Worm (Caenorhabditis elegans) whole organism, early embryonic: ENCODE measurements around the gene fbxb-3.
"Not testable (repeated sequence)": the region's sequence is repeated elsewhere in the genome, so short reads cannot be mapped to it uniquely, and the experiment has no call there.

Source experiments
- B0310.2 ChIP-seq: sonication (generic microtip); optimal IDR thresholded peaks from 2 replicates; lab custom pipeline; 2016; ENCODE audit warnings: mild to moderate bottlenecking, missing genetic modification characterization, missing compliant biosample characterization
- F13C5.2 ChIP-seq: sonication (generic microtip); optimal IDR thresholded peaks from 2 replicates; lab custom pipeline; 2017; ENCODE audit warnings: mild to moderate bottlenecking, missing genetic modification characterization, inconsistent platforms, missing compliant biosample characterization
- aly-1 ChIP-seq: sonication (generic microtip); optimal IDR thresholded peaks from 2 replicates; lab custom pipeline; 2016; ENCODE audit warnings: missing genetic modification characterization, missing compliant biosample characterization
- ama-1 ChIP-seq: fragments of 150-350 bp; optimal IDR thresholded peaks from 2 replicates; lab custom pipeline; 2014
- ceh-13 ChIP-seq: fragments of 200-800 bp; sonication (Bioruptor generic); optimal IDR thresholded peaks from 2 replicates; lab custom pipeline; 2018; ENCODE audit warnings: mild to moderate bottlenecking, missing genetic modification characterization, missing compliant biosample characterization
- ceh-36 ChIP-seq: sonication (generic microtip); optimal IDR thresholded peaks from 2 replicates; lab custom pipeline; 2016; ENCODE audit warnings: missing genetic modification characterization, inconsistent platforms, missing compliant biosample characterization
- ets-7 ChIP-seq: sonication (generic microtip); optimal IDR thresholded peaks from 2 replicates; lab custom pipeline; 2016; ENCODE audit warnings: missing genotype, missing genetic modification characterization, missing compliant biosample characterization
- flt-1 ChIP-seq: fragments of 200-800 bp; sonication (Bioruptor generic); IDR thresholded peaks from 2 replicates; pipeline ENCODE4 v1.3.6; 2022; ENCODE audit warnings: missing genetic modification characterization, missing compliant biosample characterization
- hmbx-1 ChIP-seq: sonication (generic microtip); optimal IDR thresholded peaks from 2 replicates; lab custom pipeline; 2016; ENCODE audit warnings: mild to moderate bottlenecking, missing genetic modification characterization, missing compliant biosample characterization
- hmg-4 ChIP-seq: fragments of 200-800 bp; sonication (Bioruptor generic); optimal IDR thresholded peaks from 2 replicates; lab custom pipeline; 2018; ENCODE audit warnings: mild to moderate bottlenecking, missing genetic modification characterization, missing compliant biosample characterization
- hnd-1 ChIP-seq: sonication (generic microtip); optimal IDR thresholded peaks from 2 replicates; lab custom pipeline; 2016; ENCODE audit warnings: missing genetic modification characterization, missing compliant biosample characterization
- pes-1 ChIP-seq: fragments of 200-800 bp; sonication (Bioruptor generic); IDR thresholded peaks from 2 replicates; pipeline ENCODE4 v1.3.6; 2022; ENCODE audit warnings: missing genetic modification reagents, missing genetic modification characterization, missing compliant biosample characterization
- scrt-1 ChIP-seq: fragments of 200-800 bp; sonication (Bioruptor generic); IDR thresholded peaks from 2 replicates; pipeline ENCODE4 v1.3.6; 2022; ENCODE audit warnings: missing genetic modification characterization, missing compliant biosample characterization
- sea-1 ChIP-seq: fragments of 200-800 bp; sonication (Bioruptor generic); conservative IDR thresholded peaks from 2 replicates; pipeline ENCODE4 v1.3.6; 2022; ENCODE audit warnings: missing genetic modification characterization, missing compliant biosample characterization
- tbx-11 ChIP-seq: fragments of 200-800 bp; sonication (Bioruptor generic); IDR thresholded peaks from 2 replicates; pipeline ENCODE4 v1.3.6; 2022; ENCODE audit warnings: missing genetic modification characterization, missing compliant biosample characterization
- tbx-37 ChIP-seq: fragments of 200-800 bp; sonication (Bioruptor generic); conservative IDR thresholded peaks from 2 replicates; pipeline ENCODE4 v1.3.6; 2022; ENCODE audit warnings: missing genetic modification reagents, missing genetic modification characterization, missing compliant biosample characterization
- tra-4 ChIP-seq: sonication (generic microtip); optimal IDR thresholded peaks from 2 replicates; lab custom pipeline; 2017; ENCODE audit warnings: missing genetic modification characterization, missing compliant biosample characterization

The fbxb-3 gene

ce11 chrIV:11821591-11822361, 17.0 kb upstream of the fbxb-3 start, which contains the start of the genes par-5 and M117.3:
TSS of gene par-5 (minus strand) at chrIV:11821924.
TSS of gene M117.3 (plus strand) at chrIV:11822206.
- no peak for TF ChIP-seq tra-4
- peak; percentile 52 for TF ChIP-seq F13C5.2 (tag; lab: Kevin White, UChicago)
- no peak for TF ChIP-seq hmbx-1
- TF ChIP-seq pes-1 (GFP tag; lab: Robert Waterston, UW), result no peak
- peak; percentile 17; the same call in 1 of the 2 replicates for TF ChIP-seq tbx-11 (GFP tag; lab: Robert Waterston, UW)
- TF ChIP-seq scrt-1, result no peak

DNA sequence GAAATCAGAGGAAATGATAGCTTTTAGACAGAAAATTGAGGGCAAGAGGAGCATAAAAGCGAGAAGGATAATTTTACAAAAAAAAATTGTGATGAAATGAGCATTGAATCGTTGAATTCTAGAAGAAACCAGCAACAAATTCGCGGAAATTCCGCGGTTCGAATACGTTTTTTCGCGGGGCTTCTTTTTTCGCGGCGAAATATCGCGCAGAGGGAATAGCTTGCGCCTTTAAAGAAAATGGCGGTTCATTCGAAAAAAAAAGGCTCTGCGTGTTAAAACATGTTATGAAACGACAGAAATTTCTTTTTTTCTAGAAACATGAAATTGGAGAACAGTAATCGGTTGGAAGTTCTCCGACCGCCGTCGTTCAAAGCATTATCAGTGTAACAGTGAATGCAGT, 16.3 kb upstream of the fbxb-3 start:
- TF ChIP-seq ama-1 (lab: Kevin White, UChicago) (no peak), pes-1 (GFP tag; lab: Robert Waterston, UW) (0 out of 2 replicates have a peak, but pooled peaks have one; percentile 15), sea-1 (no peak), F13C5.2 (tag; lab: Kevin White, UChicago) (no peak), tbx-11 (GFP tag; lab: Robert Waterston, UW) (no peak), flt-1 (no peak), tbx-37 (GFP tag; lab: Robert Waterston, UW) (no peak)

DNA sequence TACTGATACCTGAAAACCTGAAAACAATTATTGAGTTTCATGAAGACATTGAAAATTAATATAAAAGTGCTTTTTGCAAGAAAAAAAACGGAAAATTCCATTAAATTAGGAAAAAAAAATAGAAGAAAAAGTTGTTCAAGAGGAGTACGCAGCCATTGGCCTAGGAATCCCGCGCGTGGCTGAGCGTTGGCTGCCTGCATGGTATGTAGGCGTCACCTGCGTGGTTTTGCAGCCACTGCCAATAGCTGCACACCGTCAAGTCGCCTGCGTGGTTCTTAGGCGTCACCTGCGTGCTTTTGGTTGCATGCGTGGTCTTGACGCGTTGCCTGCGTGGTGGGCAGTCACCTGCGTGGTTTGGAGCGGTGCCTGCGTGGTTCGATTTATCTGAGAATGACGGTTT, 10.7 kb upstream of the fbxb-3 start, which contains the start of gene M117.6:
Gene M117.6, minus strand, starts transcription at position 101 of the 400 bp plus-strand sequence.
- not testable (repeated sequence) for TF ChIP-seq tra-4, ets-7, hmbx-1

DNA sequence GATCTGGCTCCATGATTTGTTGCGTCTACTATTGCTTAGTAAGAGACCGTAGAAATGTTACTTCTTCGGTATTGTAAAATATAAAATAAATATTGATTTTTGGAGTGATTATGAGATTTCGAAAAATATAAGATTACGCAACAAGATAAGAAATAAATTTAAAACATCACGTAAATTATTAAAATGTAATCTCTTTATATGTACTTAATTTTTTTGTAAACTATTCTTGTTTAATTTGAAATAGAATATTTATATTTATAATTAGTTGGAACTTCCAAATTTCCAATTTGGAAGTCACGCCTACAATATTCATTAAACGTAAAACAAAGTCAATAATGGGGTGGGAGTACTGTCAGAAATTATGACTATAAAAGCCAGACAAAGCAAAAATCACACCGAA, 5.3 kb upstream of the fbxb-3 start, which contains the start of gene M117.4:
Gene M117.4, minus strand, starts transcription at position 101 of the 400 bp plus-strand sequence.
- TF ChIP-seq ets-7 (no peak), tbx-37 (GFP tag; lab: Robert Waterston, UW) (no peak), hmg-4 (no peak), hnd-1 (tag; lab: Kevin White, UChicago) (no peak), flt-1 (no peak), pes-1 (GFP tag; lab: Robert Waterston, UW) (no peak)

DNA sequence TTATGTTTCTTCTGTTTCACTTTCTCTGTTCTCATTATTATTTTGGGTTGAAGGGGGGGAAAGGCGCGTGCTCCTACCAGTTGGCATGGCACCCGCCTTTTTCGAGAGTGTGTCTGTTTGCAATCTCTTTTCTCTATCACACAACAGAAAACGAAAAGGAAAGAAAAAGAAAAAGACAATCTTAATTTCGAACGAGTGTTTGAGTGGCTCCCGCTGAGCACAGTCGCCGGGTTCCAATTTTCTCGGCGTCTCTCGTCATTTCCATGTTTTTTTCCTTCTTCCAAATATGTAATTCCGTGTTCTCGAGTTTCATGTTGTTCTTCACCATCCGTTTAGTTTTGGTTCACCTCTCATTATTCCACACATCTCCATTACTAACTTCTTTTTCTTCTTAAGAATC, 3.4 kb downstream of the fbxb-3 start, which contains the start of gene F38H4.3:
Gene F38H4.3, plus strand, starts transcription at position 301 of the 400 bp plus-strand sequence.
- no peak for TF ChIP-seq ama-1 (lab: Kevin White, UChicago)
- no peak for TF ChIP-seq flt-1
- no peak for TF ChIP-seq ceh-36
- no peak for TF ChIP-seq hmbx-1
- no peak for TF ChIP-seq tbx-11 (GFP tag; lab: Robert Waterston, UW)

DNA sequence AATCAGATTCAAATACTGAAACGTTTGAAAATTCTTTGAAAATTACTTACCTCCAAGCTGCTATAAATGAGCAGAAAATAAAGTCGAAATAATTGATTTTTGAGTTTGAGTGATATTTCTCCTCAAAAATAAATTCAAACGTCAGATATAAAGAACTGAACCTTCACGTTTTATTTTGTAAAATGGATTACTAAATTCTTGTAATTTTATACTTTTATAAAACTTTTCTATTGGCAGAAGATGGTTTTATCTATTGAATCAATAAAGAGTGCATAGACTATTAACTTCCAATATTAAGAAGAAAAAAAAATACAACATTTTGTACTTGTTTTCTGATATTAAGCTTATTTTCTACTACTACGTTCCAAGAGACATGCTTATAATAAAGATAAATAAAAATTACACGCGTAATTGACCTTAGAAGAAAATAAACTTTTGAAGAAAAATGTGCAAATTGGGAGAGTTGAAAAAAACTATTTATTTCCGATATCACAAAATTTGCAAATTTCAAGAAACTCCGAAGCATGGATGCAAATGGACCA, 9.1 kb downstream of the fbxb-3 start, which contains the start of the genes F38H4.6 and F38H4.4:
Gene F38H4.6, minus strand, starts transcription at position 101 of the 542 bp plus-strand sequence.
Gene F38H4.4, plus strand, starts transcription at position 492 of the 542 bp plus-strand sequence.
- TF ChIP-seq ceh-36, result no peak
- no peak for TF ChIP-seq tra-4
- no peak for TF ChIP-seq tbx-37 (GFP tag; lab: Robert Waterston, UW)
- TF ChIP-seq hmbx-1, result no peak
- no peak for TF ChIP-seq flt-1
- no peak for TF ChIP-seq scrt-1
- no peak for TF ChIP-seq hnd-1 (tag; lab: Kevin White, UChicago)
- no peak for TF ChIP-seq ets-7
- TF ChIP-seq aly-1 (tag; lab: Kevin White, UChicago), result no peak
- no peak for TF ChIP-seq sea-1
- no peak for TF ChIP-seq F13C5.2 (tag; lab: Kevin White, UChicago)
- no peak for TF ChIP-seq B0310.2
- no peak for TF ChIP-seq hmg-4
- no peak for TF ChIP-seq tbx-11 (GFP tag; lab: Robert Waterston, UW)
- TF ChIP-seq ama-1 (lab: Kevin White, UChicago), result no peak
- TF ChIP-seq pes-1 (GFP tag; lab: Robert Waterston, UW), result no peak
- no peak for TF ChIP-seq ceh-13 (GFP tag; lab: Kevin White, UChicago)

DNA sequence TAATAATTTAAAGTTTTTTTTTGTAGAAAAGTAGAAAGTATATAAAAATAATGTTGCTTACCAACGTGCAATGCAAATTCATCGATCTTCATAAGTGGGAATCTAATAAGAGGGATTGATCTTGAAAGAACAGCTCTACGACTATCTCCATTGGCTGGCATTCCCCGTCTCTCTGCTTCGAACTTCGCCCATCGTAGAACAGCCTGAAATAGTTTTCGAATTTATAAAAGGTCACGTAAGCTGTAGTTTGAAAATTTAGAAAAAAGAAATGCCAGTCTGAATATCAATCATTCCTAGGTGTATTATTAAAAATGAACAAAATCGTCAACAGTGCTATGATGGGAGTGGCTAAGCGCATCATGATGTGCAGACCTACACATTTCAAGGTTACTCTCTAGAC, 13.1 kb downstream of the fbxb-3 start, which contains the start of gene F38H4.5:
Gene F38H4.5, plus strand, starts transcription at position 301 of the 400 bp plus-strand sequence.
- TF ChIP-seq B0310.2 (no peak), ets-7 (no peak), tra-4 (no peak), ceh-36 (no peak), aly-1 (tag; lab: Kevin White, UChicago) (no peak), tbx-11 (GFP tag; lab: Robert Waterston, UW) (no peak), flt-1 (no peak), hmg-4 (no peak), hmbx-1 (no peak), pes-1 (GFP tag; lab: Robert Waterston, UW) (no peak), hnd-1 (tag; lab: Kevin White, UChicago) (no peak), sea-1 (no peak), ceh-13 (GFP tag; lab: Kevin White, UChicago) (no peak)

DNA sequence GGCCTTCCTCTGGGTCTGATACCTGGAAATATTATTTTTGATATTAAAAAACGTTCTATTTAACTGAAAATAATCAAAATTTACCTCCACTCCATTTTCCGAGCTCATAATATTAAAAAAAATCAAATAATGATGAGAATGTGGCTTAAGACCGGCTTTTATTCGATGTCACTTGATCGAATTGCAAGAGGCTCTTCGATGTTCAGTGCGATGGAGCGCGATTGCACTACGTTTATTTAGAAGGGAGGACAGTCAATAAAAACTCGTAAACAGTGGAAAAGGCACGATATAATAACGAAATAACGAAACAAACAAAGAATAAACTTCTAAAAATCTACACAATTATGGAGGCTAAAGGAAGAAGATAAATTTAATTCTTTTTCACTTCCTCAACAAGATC, 16.0 kb downstream of the fbxb-3 start, which contains the start of gene tag-30:
Gene tag-30, minus strand, starts transcription at position 383 of the 400 bp plus-strand sequence.
- TF ChIP-seq F13C5.2 (tag; lab: Kevin White, UChicago) (no peak), tbx-37 (GFP tag; lab: Robert Waterston, UW) (no peak), tra-4 (no peak), flt-1 (no peak), ceh-13 (GFP tag; lab: Kevin White, UChicago) (no peak), hmg-4 (no peak), aly-1 (tag; lab: Kevin White, UChicago) (no peak), hnd-1 (tag; lab: Kevin White, UChicago) (no peak), ets-7 (no peak), ceh-36 (no peak), ama-1 (lab: Kevin White, UChicago) (no peak), B0310.2 (no peak), scrt-1 (no peak), hmbx-1 (no peak), tbx-11 (GFP tag; lab: Robert Waterston, UW) (no peak), sea-1 (no peak), pes-1 (GFP tag; lab: Robert Waterston, UW) (no peak)
